Fruit fly (Drosophila melanogaster) whole organism, embryonic: ENCODE measurements around the gene CG17786.

ENCODE experiments used
- ATbp ChIP-seq: fragments of 200-800 bp; sonication (Bioruptor generic); optimal IDR thresholded peaks from 2 replicates; lab custom pipeline; 2017; ENCODE audit warnings: missing biosample characterization, mild to moderate bottlenecking, missing genetic modification characterization, missing genetic modification reagents
- CG10462 ChIP-seq: fragments of 200-800 bp; sonication (Bioruptor generic); optimal IDR thresholded peaks from 2 replicates; lab custom pipeline; 2016; ENCODE audit warnings: missing biosample characterization, missing genetic modification characterization
- CG11398 ChIP-seq: fragments of 200-800 bp; sonication (Bioruptor generic); optimal IDR thresholded peaks from 2 replicates; lab custom pipeline; 2016; ENCODE audit warnings: missing biosample characterization, missing genetic modification characterization
- CG14860 ChIP-seq: fragments of 200-800 bp; sonication (Bioruptor generic); IDR thresholded peaks from 3 replicates; pipeline ENCODE4 v1.3.6; 2022; ENCODE audit warnings: missing biosample characterization, missing genetic modification characterization; ENCODE audit not compliant: partially characterized antibody
- CG1529 ChIP-seq: fragments of 200-800 bp; sonication (Bioruptor generic); optimal IDR thresholded peaks from 3 replicates; lab custom pipeline; 2018; ENCODE audit warnings: missing biosample characterization, missing genetic modification characterization
- CG17568 ChIP-seq: fragments of 200-800 bp; sonication (Bioruptor generic); optimal IDR thresholded peaks from 2 replicates; lab custom pipeline; 2018; ENCODE audit warnings: missing biosample characterization, mild to moderate bottlenecking, missing genetic modification characterization, moderate library complexity
- CG3163 ChIP-seq: fragments of 200-800 bp; sonication (Bioruptor generic); optimal IDR thresholded peaks from 3 replicates; lab custom pipeline; 2016; ENCODE audit warnings: missing biosample characterization, missing genetic modification characterization
- CG3281 ChIP-seq: fragments of 200-800 bp; sonication (Bioruptor generic); optimal IDR thresholded peaks from 3 replicates; lab custom pipeline; 2017; ENCODE audit warnings: missing biosample characterization, mild to moderate bottlenecking, missing genetic modification characterization
- CG42726 ChIP-seq: fragments of 200-800 bp; sonication (Bioruptor generic); IDR thresholded peaks from 2 replicates; pipeline ENCODE4 v1.3.6; 2022; ENCODE audit warnings: missing biosample characterization, missing genetic modification characterization; ENCODE audit not compliant: partially characterized antibody
- CG43689 ChIP-seq: fragments of 200-800 bp; sonication (Bioruptor generic); IDR thresholded peaks from 2 replicates; pipeline ENCODE4 v1.3.6; 2022; ENCODE audit warnings: missing biosample characterization, missing genetic modification characterization
- CG5245 ChIP-seq: fragments of 200-800 bp; sonication (Bioruptor generic); optimal IDR thresholded peaks from 3 replicates; lab custom pipeline; 2016; ENCODE audit warnings: missing biosample characterization, missing genetic modification characterization
- CG6683 ChIP-seq: fragments of 200-800 bp; sonication (Bioruptor generic); optimal IDR thresholded peaks from 2 replicates; lab custom pipeline; 2017; ENCODE audit warnings: missing biosample characterization, mild to moderate bottlenecking, missing genetic modification characterization, missing genetic modification reagents
- CG6765 ChIP-seq: fragments of 200-800 bp; sonication (Bioruptor generic); optimal IDR thresholded peaks from 3 replicates; lab custom pipeline; 2017; ENCODE audit warnings: missing biosample characterization, mild to moderate bottlenecking, missing genetic modification characterization
- CG7556 ChIP-seq: fragments of 200-800 bp; sonication (Bioruptor generic); optimal IDR thresholded peaks from 2 replicates; lab custom pipeline; 2017; ENCODE audit warnings: missing biosample characterization, mild to moderate bottlenecking, missing genetic modification characterization
- CG8924 ChIP-seq: fragments of 200-800 bp; optimal IDR thresholded peaks from 3 replicates; lab custom pipeline; 2019; ENCODE audit warnings: missing biosample characterization, mild to moderate bottlenecking, missing genetic modification characterization, moderate library complexity
- CG9797 ChIP-seq: fragments of 200-800 bp; sonication (Bioruptor generic); optimal IDR thresholded peaks from 3 replicates; lab custom pipeline; 2018; ENCODE audit warnings: missing biosample characterization, mild to moderate bottlenecking, missing genetic modification characterization
- CG9876 ChIP-seq: fragments of 200-800 bp; sonication (Bioruptor generic); optimal IDR thresholded peaks from 2 replicates; lab custom pipeline; 2016; ENCODE audit warnings: missing biosample characterization, missing genetic modification characterization
- CkIIα-i1 ChIP-seq: fragments of 200-800 bp; sonication (Bioruptor generic); IDR thresholded peaks from 2 replicates; pipeline ENCODE4 v1.3.6; 2022; ENCODE audit warnings: missing biosample characterization, missing genetic modification characterization
- Drgx ChIP-seq: fragments of 200-800 bp; sonication (Bioruptor generic); IDR thresholded peaks from 2 replicates; pipeline ENCODE4 v1.3.6; 2022; ENCODE audit warnings: missing biosample characterization, missing genetic modification characterization
- Ets65A ChIP-seq: fragments of 200-800 bp; sonication (Bioruptor generic); peaks from one replicate; lab custom pipeline; 2016; ENCODE audit warnings: missing biosample characterization, missing genetic modification characterization
- Gsc ChIP-seq: fragments of 200-800 bp; sonication (Bioruptor generic); IDR thresholded peaks from 2 replicates; pipeline ENCODE4 v1.3.6; 2022; ENCODE audit warnings: missing biosample characterization, missing genetic modification characterization
- Nf-YA ChIP-seq: fragments of 200-800 bp; sonication (Bioruptor generic); IDR thresholded peaks from 2 replicates; pipeline ENCODE4 v1.3.6; 2022; ENCODE audit warnings: missing biosample characterization, missing genetic modification characterization
- Scr ChIP-seq: fragments of 200-800 bp; sonication (Bioruptor generic); IDR thresholded peaks from 2 replicates; pipeline ENCODE4 v1.3.6; 2022; ENCODE audit warnings: missing biosample characterization, missing genetic modification characterization; ENCODE audit not compliant: partially characterized antibody
- Six4 ChIP-seq: fragments of 200-800 bp; sonication (Bioruptor generic); optimal IDR thresholded peaks from 2 replicates; lab custom pipeline; 2016; ENCODE audit warnings: missing biosample characterization, missing genetic modification characterization
- Sox100B ChIP-seq: fragments of 200-800 bp; sonication (Bioruptor generic); optimal IDR thresholded peaks from 3 replicates; lab custom pipeline; 2018; ENCODE audit warnings: missing biosample characterization, mild to moderate bottlenecking, missing genetic modification characterization
- Sry-δ ChIP-seq: fragments of 200-800 bp; sonication (Bioruptor generic); optimal IDR thresholded peaks from 2 replicates; lab custom pipeline; 2016; ENCODE audit warnings: missing biosample characterization, missing genetic modification characterization
- Ssrp ChIP-seq: fragments of 200-800 bp; sonication (Bioruptor generic); optimal IDR thresholded peaks from 2 replicates; lab custom pipeline; 2018; ENCODE audit warnings: missing biosample characterization, mild to moderate bottlenecking, missing genetic modification characterization, moderate library complexity
- Trl ChIP-seq, 3 experiments: fragments of >200 bp in 2 of 3; fragments of 200-800 bp in 1 of 3; sonication (Bioruptor generic) in 1 of 3; optimal IDR thresholded peaks; 2 replicates in 1 of 3; 3 replicates in 2 of 3; lab custom pipeline; 2016 to 2017; ENCODE audit warnings: missing biosample characterization in 1 of 3, missing genetic modification characterization in 1 of 3
- abd-A ChIP-seq: fragments of 200-800 bp; sonication (Bioruptor generic); optimal IDR thresholded peaks from 3 replicates; lab custom pipeline; 2019; ENCODE audit warnings: missing biosample characterization, mild to moderate bottlenecking, missing genetic modification characterization, moderate library complexity
- bsh ChIP-seq, 2 experiments: fragments of 200-800 bp; sonication (Bioruptor generic); optimal IDR thresholded peaks; 2 replicates each; lab custom pipeline; 2017 to 2018; ENCODE audit warnings: mild to moderate bottlenecking in 2 of 2, missing biosample characterization in 2 of 2, missing genetic modification characterization in 2 of 2, moderate library complexity in 1 of 2
- cg ChIP-seq: fragments of 200-800 bp; sonication (Bioruptor generic); optimal IDR thresholded peaks from 3 replicates; lab custom pipeline; 2019; ENCODE audit warnings: missing biosample characterization, mild to moderate bottlenecking, missing genetic modification characterization, moderate library complexity
- chinmo ChIP-seq: fragments of 200-800 bp; sonication (Bioruptor generic); IDR thresholded peaks from 4 replicates; pipeline ENCODE4 v1.3.6; 2022; ENCODE audit warnings: missing biosample characterization, missing genetic modification characterization; ENCODE audit not compliant: partially characterized antibody
- dmrt11E ChIP-seq: fragments of 200-800 bp; sonication (Bioruptor generic); optimal IDR thresholded peaks from 3 replicates; lab custom pipeline; 2018; ENCODE audit warnings: missing biosample characterization, mild to moderate bottlenecking, missing genetic modification characterization, moderate library complexity
- dysf ChIP-seq: fragments of 200-800 bp; sonication (Bioruptor generic); IDR thresholded peaks from 3 replicates; pipeline ENCODE4 v1.3.6; 2022; ENCODE audit warnings: missing biosample characterization, missing genetic modification characterization
- gt ChIP-seq: fragments of 200-800 bp; sonication (Bioruptor generic); IDR thresholded peaks from 2 replicates; pipeline ENCODE4 v1.3.6; 2022; ENCODE audit warnings: missing biosample characterization, missing genetic modification characterization
- ham ChIP-seq: fragments of 200-800 bp; sonication (Bioruptor generic); IDR thresholded peaks from 2 replicates; pipeline ENCODE4 v1.3.6; 2022; ENCODE audit warnings: missing biosample characterization, missing genetic modification characterization
- hbn ChIP-seq: fragments of 200-800 bp; sonication (Bioruptor generic); IDR thresholded peaks from 2 replicates; pipeline ENCODE4 v1.3.6; 2022; ENCODE audit warnings: missing biosample characterization, missing genetic modification characterization; ENCODE audit not compliant: partially characterized antibody
- nerfin-2 ChIP-seq: fragments of 200-800 bp; sonication (Bioruptor generic); IDR thresholded peaks from 2 replicates; pipeline ENCODE4 v1.3.6; 2022; ENCODE audit warnings: missing biosample characterization, missing genetic modification characterization; ENCODE audit not compliant: partially characterized antibody
- nom ChIP-seq: fragments of 200-800 bp; sonication (Bioruptor generic); optimal IDR thresholded peaks from 2 replicates; lab custom pipeline; 2017; ENCODE audit warnings: missing biosample characterization, missing genetic modification characterization, mild to moderate bottlenecking, moderate library complexity, missing genetic modification reagents
- pb ChIP-seq: fragments of 200-800 bp; sonication (Bioruptor generic); optimal IDR thresholded peaks from 3 replicates; lab custom pipeline; 2016; ENCODE audit warnings: missing biosample characterization, missing genetic modification characterization
- pfk ChIP-seq: fragments of 200-800 bp; sonication (Bioruptor generic); optimal IDR thresholded peaks from 2 replicates; lab custom pipeline; 2018; ENCODE audit warnings: missing biosample characterization, mild to moderate bottlenecking, missing genetic modification characterization, moderate library complexity
- rib ChIP-seq: fragments of 200-800 bp; sonication (Bioruptor generic); IDR thresholded peaks from 2 replicates; pipeline ENCODE4 v1.3.6; 2022; ENCODE audit warnings: missing biosample characterization, missing genetic modification characterization
- sens ChIP-seq: fragments of 200-800 bp; sonication (Bioruptor generic); peaks from one replicate; lab custom pipeline; 2016; ENCODE audit warnings: missing biosample characterization, missing genetic modification characterization

Gene CG17786

dm6 chr3R:24263588-24264413, 45.3 kb upstream of the CG17786 start (continued):
- no peak for TF ChIP-seq CG10462
- peak; percentile 37 for TF ChIP-seq Ets65A
- no peak for TF ChIP-seq Sry-δ (GFP tag; lab: Kevin White, UChicago)
- TF ChIP-seq ATbp (GFP tag; lab: Kevin White, UChicago), result peak; percentile 17
- TF ChIP-seq CG6683 (GFP tag; lab: Kevin White, UChicago), result no peak
- TF ChIP-seq ham (GFP tag; lab: Robert Waterston, UW), result no peak
- no peak for TF ChIP-seq CG8924 (tag; lab: Kevin White, UChicago)
- TF ChIP-seq nerfin-2, result no peak
- TF ChIP-seq CG9876 (GFP tag; lab: Kevin White, UChicago), result no peak

dm6 chr3R:24262923-24263322, 44.4 kb upstream of the CG17786 start:
- TF ChIP-seq CG14860 (GFP tag; lab: Robert Waterston, UW), result no peak
- TF ChIP-seq pfk (GFP tag; lab: Kevin White, UChicago), result no peak
- TF ChIP-seq gt, result no peak
- no peak for TF ChIP-seq Scr (GFP tag; lab: Robert Waterston, UW)
- TF ChIP-seq Gsc (GFP tag; lab: Robert Waterston, UW), result no peak
- TF ChIP-seq cg (GFP tag; lab: Kevin White, UChicago), result no peak
- TF ChIP-seq CG3163 (GFP tag; lab: Kevin White, UChicago), result no peak
- TF ChIP-seq dmrt11E (tag; lab: Kevin White, UChicago), result no peak

dm6 chr3R:24261380-24262021, 43.0 kb upstream of the CG17786 start:
- TF ChIP-seq CG9797 (GFP tag; lab: Kevin White, UChicago), result no peak
- TF ChIP-seq cg (GFP tag; lab: Kevin White, UChicago), result no peak
- TF ChIP-seq Ssrp (tag; lab: Kevin White, UChicago), result no peak
- no peak for TF ChIP-seq pb (GFP tag; lab: Kevin White, UChicago)
- TF ChIP-seq CG43689 (GFP tag; lab: Robert Waterston, UW), result no peak
- no peak for TF ChIP-seq CG17568 (GFP tag; lab: Kevin White, UChicago)
- TF ChIP-seq nom (GFP tag; lab: Kevin White, UChicago), result peak; percentile 9
- TF ChIP-seq Drgx (GFP tag; lab: Robert Waterston, UW), result 0 out of 2 replicates have a peak, but pooled peaks have one; percentile 33
- no peak for TF ChIP-seq CG5245 (GFP tag; lab: Kevin White, UChicago)
- TF ChIP-seq sens, result peak; percentile 41
- TF ChIP-seq CkIIα-i1 (GFP tag; lab: Robert Waterston, UW), result no peak
- TF ChIP-seq bsh (GFP tag; optimal IDR thresholded peaks at IDR 0.05; lab: Kevin White, UChicago), result peak in 1 of 2 experiments; percentile 72
- TF ChIP-seq Sox100B (GFP tag; lab: Kevin White, UChicago), result no peak
- TF ChIP-seq hbn (GFP tag; lab: Robert Waterston, UW), result no peak
- TF ChIP-seq dysf (GFP tag; lab: Robert Waterston, UW), result no peak
- TF ChIP-seq, all 482 proteins: peak for 4

- TF ChIP-seq CG11398 (no peak), CG7556 (GFP tag; lab: Kevin White, UChicago) (no peak), CG42726 (GFP tag; lab: Robert Waterston, UW) (0 out of 2 replicates have a peak, but pooled peaks have one; percentile 21), chinmo (GFP tag; lab: Robert Waterston, UW) (0 out of 4 replicates have a peak, but pooled peaks have one; percentile 41), Trl (optimal IDR thresholded peaks at IDR 0.05; lab: Kevin White, UChicago) (peak; percentile 27 to 66), Trl (GFP tag; optimal IDR thresholded peaks at IDR 0.05; lab: Kevin White, UChicago) (no peak), CG6765 (no peak), abd-A (no peak), CG3281 (GFP tag; lab: Kevin White, UChicago) (no peak), CG1529 (GFP tag; lab: Kevin White, UChicago) (no peak), cg (GFP tag; lab: Kevin White, UChicago) (peak; percentile 31), Nf-YA (no peak), Six4 (GFP tag; lab: Kevin White, UChicago) (no peak), rib (GFP tag; lab: Robert Waterston, UW) (no peak)
Measured at dm6 chr3R:24260411-24260810, 41.9 kb upstream of the CG17786 start.
